Worm (Caenorhabditis elegans): ENCODE measurements around the gene F27B10.1.

F27B10.1 gene

DNA sequence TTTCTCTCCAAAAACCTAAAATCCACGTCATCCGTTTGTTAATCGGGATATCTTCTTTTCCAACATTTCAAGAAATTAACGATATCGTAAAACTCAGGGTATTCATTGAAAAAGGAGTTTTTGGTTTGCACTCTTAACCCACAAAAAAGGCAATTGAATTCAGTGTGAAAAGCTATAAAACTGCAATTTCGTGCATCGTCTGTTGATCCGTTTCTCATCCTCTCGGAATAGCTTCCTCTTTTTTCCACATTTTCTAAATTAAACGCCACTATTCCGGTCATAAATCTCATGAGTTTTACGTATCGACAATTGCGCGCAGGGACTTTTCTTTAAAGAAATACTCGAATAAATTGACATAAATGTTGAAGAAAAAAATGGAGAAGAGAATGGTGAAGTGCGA is 39.8 kb downstream of the F27B10.1 start:
- TF ChIP-seq unc-62 (GFP tag; optimal IDR thresholded peaks at IDR 0.05) (no peak), mls-2 (tag; optimal IDR thresholded peaks at IDR 0.05) (no peak), pha-4 (tag; optimal IDR thresholded peaks at IDR 0.05) (no peak)

- TF ChIP-seq tbx-8 (GFP tag; optimal IDR thresholded peaks at IDR 0.05) (no peak), nhr-76 (tag; optimal IDR thresholded peaks at IDR 0.05) (no peak), nhr-12 (tag; optimal IDR thresholded peaks at IDR 0.05) (no peak), blmp-1 (tag; optimal IDR thresholded peaks at IDR 0.05) (no peak), zip-8 (tag; optimal IDR thresholded peaks at IDR 0.05) (no peak), lin-13 (tag; optimal IDR thresholded peaks at IDR 0.05) (no peak), elt-3 (tag; optimal IDR thresholded peaks at IDR 0.05) (no peak), ztf-11 (tag; optimal IDR thresholded peaks at IDR 0.05) (no peak), lsy-2 (tag; optimal IDR thresholded peaks at IDR 0.05) (no peak), unc-120 (tag; optimal IDR thresholded peaks at IDR 0.05; ENCODE audit: poor library complexity, severe bottlenecking) (no peak), sptf-1 (tag; optimal IDR thresholded peaks at IDR 0.05) (no peak), snpc-4 (tag; optimal IDR thresholded peaks at IDR 0.05) (no peak), flh-1 (GFP tag; optimal IDR thresholded peaks at IDR 0.05) (no peak), ceh-83 (GFP tag; optimal IDR thresholded peaks at IDR 0.05) (no peak), mls-2 (tag; optimal IDR thresholded peaks at IDR 0.05) (no peak)
Observed at ce11 chrV:7118796-7119195, 46.4 kb downstream of the F27B10.1 start, which contains the start of gene srx-33. Gene srx-33, minus strand, starts transcription at chrV:7118896.

- TF ChIP-seq unc-39 (tag; optimal IDR thresholded peaks at IDR 0.05) = no peak
- no peak for TF ChIP-seq mab-5 (tag; optimal IDR thresholded peaks at IDR 0.05)
- TF ChIP-seq mep-1 (tag; optimal IDR thresholded peaks at IDR 0.05) = no peak
- TF ChIP-seq nhr-28 (tag; optimal IDR thresholded peaks at IDR 0.05) = no peak
- TF ChIP-seq hlh-1 (tag; optimal IDR thresholded peaks at IDR 0.05) = no peak
- no peak for TF ChIP-seq unc-120 (tag; optimal IDR thresholded peaks at IDR 0.05; ENCODE audit: poor library complexity, severe bottlenecking)
- TF ChIP-seq nhr-2 (tag; optimal IDR thresholded peaks at IDR 0.05) = no peak
- TF ChIP-seq ceh-39 (tag; optimal IDR thresholded peaks at IDR 0.05) = no peak
- TF ChIP-seq sptf-1 (tag; optimal IDR thresholded peaks at IDR 0.05) = no peak
Observed at ce11 chrV:7120168-7120567, 47.8 kb downstream of the F27B10.1 start, which contains the start of gene srx-34. Gene srx-34, minus strand, starts transcription at chrV:7120268.

DNA sequence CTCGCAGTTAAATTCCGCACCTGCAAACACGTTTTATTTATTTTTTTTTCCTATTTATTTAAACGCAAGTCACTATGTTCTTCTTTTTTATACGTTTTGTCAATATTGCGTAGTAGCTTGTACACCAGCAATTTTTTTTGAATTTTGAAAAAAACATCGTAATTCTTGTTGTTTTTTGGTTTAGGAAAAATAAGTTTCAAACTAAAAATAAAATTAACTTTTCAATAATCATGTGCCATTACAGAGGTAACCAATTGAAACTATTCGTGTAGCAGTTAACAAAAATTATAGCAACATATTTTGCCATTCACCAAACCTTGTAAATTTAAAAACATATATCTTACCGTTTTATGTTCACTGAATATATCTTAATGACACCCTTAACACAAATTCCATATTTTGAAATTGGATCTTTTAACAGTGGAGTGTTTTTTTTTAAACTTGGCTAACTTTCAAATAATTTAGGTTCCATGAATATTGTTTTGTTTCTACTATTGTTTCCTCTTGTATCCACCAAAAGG is 50.8 kb downstream of the F27B10.1 start, which contains the start of gene lmd-5:
Gene lmd-5 (plus strand): TSS at position 471 of the 521 bp plus-strand sequence.
- TF ChIP-seq lin-13 (tag; optimal IDR thresholded peaks at IDR 0.05) = no peak
- no peak for TF ChIP-seq hlh-1 (tag; optimal IDR thresholded peaks at IDR 0.05)
- no peak for TF ChIP-seq ceh-39 (tag; optimal IDR thresholded peaks at IDR 0.05)
- no peak for TF ChIP-seq nhr-76 (tag; optimal IDR thresholded peaks at IDR 0.05)
- TF ChIP-seq nhr-12 (tag; optimal IDR thresholded peaks at IDR 0.05) = no peak
- no peak for TF ChIP-seq sptf-1 (tag; optimal IDR thresholded peaks at IDR 0.05)
- TF ChIP-seq sem-2 (GFP tag; optimal IDR thresholded peaks at IDR 0.05) = no peak
- no peak for TF ChIP-seq lin-32 (GFP tag; optimal IDR thresholded peaks at IDR 0.05)
- TF ChIP-seq ztf-11 (tag; optimal IDR thresholded peaks at IDR 0.05) = no peak
- TF ChIP-seq zip-8 (tag; optimal IDR thresholded peaks at IDR 0.05) = no peak
- TF ChIP-seq lsy-2 (tag; optimal IDR thresholded peaks at IDR 0.05) = no peak
- no peak for TF ChIP-seq tbx-8 (GFP tag; optimal IDR thresholded peaks at IDR 0.05)
- no peak for TF ChIP-seq snpc-4 (tag; optimal IDR thresholded peaks at IDR 0.05)
- TF ChIP-seq ham-2 (GFP tag; optimal IDR thresholded peaks at IDR 0.05) = no peak
- no peak for TF ChIP-seq ces-1 (GFP tag; optimal IDR thresholded peaks at IDR 0.05)
- TF ChIP-seq pha-4 (tag; optimal IDR thresholded peaks at IDR 0.05) = no peak
- no peak for TF ChIP-seq ceh-83 (GFP tag; optimal IDR thresholded peaks at IDR 0.05)
- TF ChIP-seq nhr-2 (tag; optimal IDR thresholded peaks at IDR 0.05) = no peak
- no peak for TF ChIP-seq cnd-1 (tag; optimal IDR thresholded peaks at IDR 0.05)
- no peak for TF ChIP-seq drap-1 (GFP tag; optimal IDR thresholded peaks at IDR 0.05)

DNA sequence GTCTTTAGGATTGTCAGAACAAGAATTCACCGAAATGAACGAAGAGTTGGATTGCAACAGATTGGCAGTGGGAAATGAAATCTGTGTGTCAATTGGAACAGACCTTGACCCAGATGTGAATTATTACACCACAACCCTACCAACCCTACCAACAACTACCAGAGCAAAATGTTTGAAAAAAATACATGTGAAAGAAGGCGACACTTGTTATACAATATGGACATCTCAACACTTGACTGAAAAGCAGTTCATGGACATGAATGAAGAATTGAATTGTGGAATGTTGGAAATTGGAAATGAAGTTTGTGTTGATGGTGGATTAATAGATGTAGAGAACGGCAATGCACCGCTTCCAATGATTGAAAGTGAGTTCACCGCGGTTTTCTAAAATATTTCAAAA is 51.6 kb downstream of the F27B10.1 start:
- TF ChIP-seq bed-3 (GFP tag; optimal IDR thresholded peaks at IDR 0.05) (no peak), pha-4 (tag; optimal IDR thresholded peaks at IDR 0.05) (no peak), cnd-1 (tag; optimal IDR thresholded peaks at IDR 0.05) (no peak), sem-2 (GFP tag; optimal IDR thresholded peaks at IDR 0.05) (no peak)

Measured in whole organism, mixed stage, embryonic.